Fruit fly (Drosophila melanogaster) S2 (cell line): ENCODE measurements around the gene sni.

Experiments
- CG8478 ChIP-seq: fragments of >200 bp; optimal IDR thresholded peaks from 2 replicates; lab custom pipeline; 2018
- CTCF ChIP-seq, 2 experiments: fragments of >200 bp; optimal IDR thresholded peaks; 2 replicates each; lab custom pipeline; 2018

DNA sequence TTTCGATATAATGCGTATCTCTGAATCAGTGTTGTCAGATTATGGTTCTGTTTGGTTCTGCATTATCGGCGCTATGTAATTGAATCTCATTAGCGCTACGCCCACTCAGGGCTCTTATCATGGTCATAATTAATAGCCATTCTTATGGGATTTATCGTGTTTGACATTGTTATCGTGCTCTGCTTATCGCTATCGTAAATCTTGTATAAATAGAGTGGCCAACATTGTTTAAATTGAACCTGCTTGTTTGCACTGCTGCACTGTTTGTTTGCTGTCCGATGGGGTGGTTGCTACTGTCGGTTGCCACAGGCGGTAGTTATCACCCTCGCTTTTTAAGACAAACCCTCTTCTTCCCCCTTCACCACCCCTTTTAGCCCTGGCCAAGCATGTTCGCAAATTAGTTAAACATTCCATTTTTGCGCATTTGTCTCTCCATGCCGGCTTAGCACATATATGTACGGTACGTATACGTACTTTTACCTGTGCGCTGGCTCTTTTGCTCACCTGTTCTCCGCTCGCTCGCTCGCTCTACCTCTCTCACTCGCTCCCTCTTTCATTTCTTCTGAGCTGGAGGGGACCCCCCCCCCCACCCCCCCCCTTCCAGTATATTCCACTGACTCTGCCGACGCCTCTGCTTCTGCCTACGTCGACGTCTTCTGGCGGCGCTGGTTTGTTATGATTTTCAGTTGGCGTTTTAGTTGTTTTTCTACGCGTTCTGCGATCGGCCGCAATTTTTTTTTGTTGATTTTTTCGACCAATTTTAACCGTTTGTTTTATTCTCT lies 13.7 kb downstream of the sni start:
- no peak for TF ChIP-seq CG8478 (lab: Kevin White, UChicago)
- no peak for TF ChIP-seq CTCF (optimal IDR thresholded peaks at IDR 0.05; lab: Kevin White, UChicago)
